Fruit fly (Drosophila melanogaster) whole organism, embryonic: ENCODE measurements around the gene CG17732.

ENCODE experiments used
- Asciz ChIP-seq: fragments of 200-800 bp; sonication (Bioruptor generic); optimal IDR thresholded peaks from 2 replicates; lab custom pipeline; 2017; ENCODE audit warnings: missing biosample characterization, mild to moderate bottlenecking, missing genetic modification characterization, missing genetic modification reagents
- BEAF-32 ChIP-seq: fragments of 200-800 bp; sonication (Bioruptor generic); optimal IDR thresholded peaks from 3 replicates; lab custom pipeline; 2017; ENCODE audit warnings: missing biosample characterization, missing genetic modification characterization, mild to moderate bottlenecking, moderate library complexity, missing genetic modification reagents
- Bgb ChIP-seq: fragments of 200-800 bp; sonication (Bioruptor generic); IDR thresholded peaks from 2 replicates; pipeline ENCODE4 v1.3.6; 2022; ENCODE audit warnings: missing biosample characterization, missing genetic modification characterization; ENCODE audit not compliant: partially characterized antibody
- CG11723 ChIP-seq: fragments of 200-800 bp; sonication (Bioruptor generic); optimal IDR thresholded peaks from 2 replicates; lab custom pipeline; 2017; ENCODE audit warnings: missing biosample characterization, mild to moderate bottlenecking, missing genetic modification characterization
- CG12071 ChIP-seq: fragments of 200-800 bp; sonication (Bioruptor generic); optimal IDR thresholded peaks from 3 replicates; lab custom pipeline; 2018; ENCODE audit warnings: missing biosample characterization, mild to moderate bottlenecking, missing genetic modification characterization
- CG13287 ChIP-seq: fragments of 200-800 bp; sonication (Bioruptor generic); IDR thresholded peaks from 2 replicates; pipeline ENCODE4 v1.3.6; 2022; ENCODE audit warnings: missing biosample characterization, missing genetic modification characterization; ENCODE audit not compliant: partially characterized antibody
- CG17328 ChIP-seq: fragments of 200-800 bp; sonication (Bioruptor generic); IDR thresholded peaks from 2 replicates; pipeline ENCODE4 v1.3.6; 2022; ENCODE audit warnings: missing biosample characterization, missing genetic modification characterization
- CG17912 ChIP-seq: fragments of 200-800 bp; sonication (Bioruptor generic); optimal IDR thresholded peaks from 2 replicates; lab custom pipeline; 2018; ENCODE audit warnings: missing biosample characterization, mild to moderate bottlenecking, missing genetic modification characterization
- CG1832 ChIP-seq: fragments of 200-800 bp; sonication (Bioruptor generic); optimal IDR thresholded peaks from 2 replicates; lab custom pipeline; 2017; ENCODE audit warnings: missing biosample characterization, mild to moderate bottlenecking, missing genetic modification characterization, inconsistent platforms
- CG6272 ChIP-seq: fragments of 200-800 bp; sonication (Bioruptor generic); IDR thresholded peaks from 2 replicates; pipeline ENCODE4 v1.3.6; 2022; ENCODE audit warnings: missing biosample characterization, missing genetic modification characterization
- Drgx ChIP-seq: fragments of 200-800 bp; sonication (Bioruptor generic); IDR thresholded peaks from 2 replicates; pipeline ENCODE4 v1.3.6; 2022; ENCODE audit warnings: missing biosample characterization, missing genetic modification characterization
- E2f2 ChIP-seq: fragments of 200-800 bp; sonication (Bioruptor generic); IDR thresholded peaks from 2 replicates; pipeline ENCODE4 v1.3.6; 2022; ENCODE audit warnings: missing biosample characterization, missing genetic modification characterization
- Fer3 ChIP-seq: fragments of 200-800 bp; sonication (Bioruptor generic); optimal IDR thresholded peaks from 2 replicates; lab custom pipeline; 2018; ENCODE audit warnings: missing biosample characterization, mild to moderate bottlenecking, missing genetic modification characterization, moderate library complexity
- Jarid2 ChIP-seq: fragments of 200-800 bp; sonication (Bioruptor generic); optimal IDR thresholded peaks from 3 replicates; lab custom pipeline; 2017; ENCODE audit warnings: mild to moderate bottlenecking, missing biosample characterization, missing genetic modification reagents, missing genetic modification characterization
- Lpt ChIP-seq: fragments of >200 bp; optimal IDR thresholded peaks from 2 replicates; lab custom pipeline; 2018; ENCODE audit warnings: missing biosample characterization, missing genetic modification characterization
- MESR4 ChIP-seq: fragments of 200-800 bp; sonication (Bioruptor generic); optimal IDR thresholded peaks from 2 replicates; lab custom pipeline; 2018; ENCODE audit warnings: missing biosample characterization, mild to moderate bottlenecking, missing genetic modification characterization, moderate library complexity
- Med ChIP-seq: fragments of 200-800 bp; sonication (Bioruptor generic); peaks from one replicate; lab custom pipeline; 2016; ENCODE audit warnings: missing biosample characterization, missing genetic modification characterization, mild to moderate bottlenecking, inconsistent platforms, moderate library complexity
- NC2β ChIP-seq: fragments of 200-800 bp; sonication (Bioruptor generic); optimal IDR thresholded peaks from 2 replicates; lab custom pipeline; 2016; ENCODE audit warnings: missing biosample characterization, missing genetic modification characterization
- Ptx1 ChIP-seq: fragments of 200-800 bp; sonication (Bioruptor generic); IDR thresholded peaks from 2 replicates; pipeline ENCODE4 v1.3.6; 2022; ENCODE audit warnings: missing biosample characterization, missing genetic modification characterization
- Stat92E ChIP-seq, 3 experiments: fragments of >200 bp in 2 of 3; fragments of 200-800 bp in 1 of 3; sonication (Bioruptor generic) in 1 of 3; optimal IDR thresholded peaks; 2 replicates each; lab custom pipeline; 2017 to 2019; ENCODE audit warnings: missing biosample characterization in 3 of 3, missing genetic modification characterization in 3 of 3, mild to moderate bottlenecking in 1 of 3, moderate library complexity in 1 of 3
- amos ChIP-seq: fragments of 200-800 bp; sonication (Bioruptor generic); IDR thresholded peaks from 2 replicates; pipeline ENCODE4 v1.3.6; 2022; ENCODE audit warnings: missing biosample characterization, missing genetic modification characterization; ENCODE audit not compliant: partially characterized antibody
- crp ChIP-seq, 2 experiments: fragments of 200-800 bp; sonication (Bioruptor generic); optimal IDR thresholded peaks; 2 replicates in 1 of 2; 3 replicates in 1 of 2; lab custom pipeline; 2017; ENCODE audit warnings: missing biosample characterization in 2 of 2, missing genetic modification characterization in 2 of 2, mild to moderate bottlenecking in 1 of 2, moderate library complexity in 1 of 2
- gcm ChIP-seq: fragments of 200-800 bp; sonication (Bioruptor generic); optimal IDR thresholded peaks from 2 replicates; lab custom pipeline; 2019; ENCODE audit warnings: missing biosample characterization, mild to moderate bottlenecking, missing genetic modification characterization, moderate library complexity
- gsb ChIP-seq: fragments of 200-800 bp; sonication (Bioruptor generic); IDR thresholded peaks from 2 replicates; pipeline ENCODE4 v1.3.6; 2022; ENCODE audit warnings: missing biosample characterization, missing genetic modification characterization
- h ChIP-seq: fragments of >200 bp; optimal IDR thresholded peaks from 2 replicates; lab custom pipeline; 2017
- inv ChIP-seq: fragments of 200-800 bp; sonication (Bioruptor generic); IDR thresholded peaks from 2 replicates; pipeline ENCODE4 v1.3.6; 2022; ENCODE audit warnings: missing biosample characterization, missing genetic modification characterization; ENCODE audit not compliant: partially characterized antibody
- otp ChIP-seq: fragments of 200-800 bp; sonication (Bioruptor generic); IDR thresholded peaks from 3 replicates; pipeline ENCODE4, ENCODE4 v1.3.6; 2022; ENCODE audit warnings: missing biosample characterization, missing genetic modification characterization
- pan ChIP-seq, 4 experiments: fragments of >200 bp in 3 of 4; fragments of 200-800 bp in 1 of 4; sonication (Bioruptor generic) in 1 of 4; optimal IDR thresholded peaks in 3 of 4; IDR thresholded peaks in 1 of 4; 2 replicates each; pipeline versions ENCODE4 v1.3.6 to Lab custom; 2017 to 2022; ENCODE audit warnings: missing biosample characterization in 2 of 4, missing genetic modification characterization in 2 of 4, mixed read lengths in 1 of 4
- pzg ChIP-seq: fragments of 200-800 bp; sonication (Bioruptor generic); optimal IDR thresholded peaks from 3 replicates; lab custom pipeline; 2018; ENCODE audit warnings: missing biosample characterization, mild to moderate bottlenecking, missing genetic modification characterization, moderate library complexity
- repo ChIP-seq: fragments of 200-800 bp; sonication (Bioruptor generic); optimal IDR thresholded peaks from 2 replicates; lab custom pipeline; 2016; ENCODE audit warnings: missing biosample characterization, missing genetic modification characterization
- row ChIP-seq: fragments of 200-800 bp; sonication (Bioruptor generic); IDR thresholded peaks from 3 replicates; pipeline ENCODE4 v1.3.6; 2022; ENCODE audit warnings: missing biosample characterization, missing genetic modification characterization
- sens ChIP-seq: fragments of 200-800 bp; sonication (Bioruptor generic); peaks from one replicate; lab custom pipeline; 2016; ENCODE audit warnings: missing biosample characterization, missing genetic modification characterization
- ssp ChIP-seq: fragments of 200-800 bp; sonication (Bioruptor generic); IDR thresholded peaks from 2 replicates; pipeline ENCODE4 v1.3.6; 2022; ENCODE audit warnings: missing biosample characterization, missing genetic modification characterization
- stwl ChIP-seq: fragments of 200-800 bp; sonication (Bioruptor generic); optimal IDR thresholded peaks from 3 replicates; lab custom pipeline; 2018; ENCODE audit warnings: missing biosample characterization, mild to moderate bottlenecking, missing genetic modification characterization, moderate library complexity
- tin ChIP-seq: fragments of 200-800 bp; sonication (Bioruptor generic); optimal IDR thresholded peaks from 3 replicates; lab custom pipeline; 2016; ENCODE audit warnings: missing biosample characterization, missing genetic modification characterization
- trem ChIP-seq: fragments of 200-800 bp; optimal IDR thresholded peaks from 3 replicates; lab custom pipeline; 2019; ENCODE audit warnings: missing biosample characterization, mild to moderate bottlenecking, missing genetic modification characterization, moderate library complexity
- tx ChIP-seq: fragments of 200-800 bp; sonication (Bioruptor generic); optimal IDR thresholded peaks from 2 replicates; lab custom pipeline; 2016; ENCODE audit warnings: missing biosample characterization, missing genetic modification characterization
- vfl ChIP-seq: fragments of 200-800 bp; sonication (Bioruptor generic); optimal IDR thresholded peaks from 2 replicates; lab custom pipeline; 2016; ENCODE audit warnings: missing biosample characterization, missing genetic modification characterization
- zfh1 ChIP-seq: fragments of 200-800 bp; sonication (Bioruptor generic); IDR thresholded peaks from 3 replicates; pipeline ENCODE4 v1.3.6; 2022; ENCODE audit warnings: missing biosample characterization, missing genetic modification characterization

Gene CG17732

dm6 chr3L:19979592-19979991 is 1.9 kb upstream of the CG17732 start, which contains the start of gene CG14182 (continued):
- TF ChIP-seq Fer3 (tag; lab: Kevin White, UChicago) (no peak), gcm (no peak), CG11723 (GFP tag; lab: Kevin White, UChicago) (no peak), Jarid2 (GFP tag; lab: Kevin White, UChicago) (peak; percentile 18), trem (tag; lab: Kevin White, UChicago) (peak; percentile 42), inv (no peak), repo (GFP tag; lab: Kevin White, UChicago) (no peak), BEAF-32 (GFP tag; lab: Kevin White, UChicago) (peak; percentile 35), amos (GFP tag; lab: Robert Waterston, UW) (peak; percentile 45; the same call in 1 of the 2 replicates), E2f2 (GFP tag; lab: Robert Waterston, UW) (peak; percentile 93), crp (GFP tag; optimal IDR thresholded peaks at IDR 0.05; lab: Kevin White, UChicago) (no peak), tx (GFP tag; lab: Kevin White, UChicago) (no peak), Bgb (no peak; the same call in 1 of the 2 replicates), CG1832 (GFP tag; lab: Kevin White, UChicago) (no peak), CG6272 (no peak), CG13287 (GFP tag; lab: Robert Waterston, UW) (peak; percentile 47; the same call in 1 of the 2 replicates), sens (peak; percentile 63), Drgx (GFP tag; lab: Robert Waterston, UW) (no peak), stwl (peak; percentile 52), MESR4 (peak; percentile 70), tin (GFP tag; lab: Kevin White, UChicago) (no peak)
- TF ChIP-seq, all 482 proteins: peak for 24

dm6 chr3L:19985768-19986167 is 4.3 kb downstream of the CG17732 start, which contains the start of the genes hale and schuy:
Gene hale, minus strand, starts transcription at chr3L:19985868.
Gene schuy, plus strand, starts transcription at chr3L:19986093.
- TF ChIP-seq CG17912 (GFP tag; lab: Kevin White, UChicago) (no peak), Med (GFP tag; lab: Kevin White, UChicago) (no peak), NC2β (GFP tag; lab: Kevin White, UChicago) (no peak), pzg (GFP tag; lab: Kevin White, UChicago) (no peak), Stat92E (GFP tag; optimal IDR thresholded peaks at IDR 0.05; lab: Kevin White, UChicago) (no peak), CG17328 (no peak), Ptx1 (GFP tag; lab: Robert Waterston, UW) (no peak), otp (GFP tag; lab: Robert Waterston, UW) (no peak), vfl (GFP tag; lab: Kevin White, UChicago) (no peak), CG12071 (GFP tag; lab: Kevin White, UChicago) (no peak)

- TF ChIP-seq Asciz (GFP tag; lab: Kevin White, UChicago): no peak
- no peak for TF ChIP-seq Lpt (GFP tag; lab: Kevin White, UChicago)
- TF ChIP-seq h: no peak
- TF ChIP-seq sens: peak; percentile 71
- no peak for TF ChIP-seq Fer3 (tag; lab: Kevin White, UChicago)
- TF ChIP-seq pzg (GFP tag; lab: Kevin White, UChicago): no peak
- no peak for TF ChIP-seq zfh1 (GFP tag; lab: Robert Waterston, UW)
- TF ChIP-seq row (GFP tag; lab: Robert Waterston, UW): 0 out of 3 replicates have a peak, but pooled peaks have one; percentile 23
- no peak for TF ChIP-seq gsb (GFP tag; lab: Robert Waterston, UW)
- TF ChIP-seq pan (optimal IDR thresholded peaks at IDR 0.05; lab: Kevin White, UChicago): no peak
- TF ChIP-seq pan (GFP tag; optimal IDR thresholded peaks at IDR 0.05 in 1 of 2, IDR thresholded peaks at IDR 0.05 in 1 of 2): peak in 1 of 2 experiments; percentile 24
- TF ChIP-seq ssp: no peak
Observed at dm6 chr3L:19988891-19989290, 7.4 kb downstream of the CG17732 start, which contains the start of gene Csas. Gene Csas, minus strand, starts transcription at chr3L:19988991.
